Worm (Caenorhabditis elegans) whole organism, early embryonic: ENCODE measurements around the gene Y53F4B.17.

Experiments
- B0310.2 ChIP-seq: sonication (generic microtip); optimal IDR thresholded peaks from 2 replicates; lab custom pipeline; 2016; ENCODE audit warnings: mild to moderate bottlenecking, missing genetic modification characterization, missing compliant biosample characterization
- F13C5.2 ChIP-seq: sonication (generic microtip); optimal IDR thresholded peaks from 2 replicates; lab custom pipeline; 2017; ENCODE audit warnings: mild to moderate bottlenecking, missing genetic modification characterization, inconsistent platforms, missing compliant biosample characterization
- aly-1 ChIP-seq: sonication (generic microtip); optimal IDR thresholded peaks from 2 replicates; lab custom pipeline; 2016; ENCODE audit warnings: missing genetic modification characterization, missing compliant biosample characterization
- ama-1 ChIP-seq: fragments of 150-350 bp; optimal IDR thresholded peaks from 2 replicates; lab custom pipeline; 2014
- ceh-13 ChIP-seq: fragments of 200-800 bp; sonication (Bioruptor generic); optimal IDR thresholded peaks from 2 replicates; lab custom pipeline; 2018; ENCODE audit warnings: mild to moderate bottlenecking, missing genetic modification characterization, missing compliant biosample characterization
- ceh-36 ChIP-seq: sonication (generic microtip); optimal IDR thresholded peaks from 2 replicates; lab custom pipeline; 2016; ENCODE audit warnings: missing genetic modification characterization, inconsistent platforms, missing compliant biosample characterization
- ets-7 ChIP-seq: sonication (generic microtip); optimal IDR thresholded peaks from 2 replicates; lab custom pipeline; 2016; ENCODE audit warnings: missing genotype, missing genetic modification characterization, missing compliant biosample characterization
- flt-1 ChIP-seq: fragments of 200-800 bp; sonication (Bioruptor generic); IDR thresholded peaks from 2 replicates; pipeline ENCODE4 v1.3.6; 2022; ENCODE audit warnings: missing genetic modification characterization, missing compliant biosample characterization
- hmbx-1 ChIP-seq: sonication (generic microtip); optimal IDR thresholded peaks from 2 replicates; lab custom pipeline; 2016; ENCODE audit warnings: mild to moderate bottlenecking, missing genetic modification characterization, missing compliant biosample characterization
- hmg-4 ChIP-seq: fragments of 200-800 bp; sonication (Bioruptor generic); optimal IDR thresholded peaks from 2 replicates; lab custom pipeline; 2018; ENCODE audit warnings: mild to moderate bottlenecking, missing genetic modification characterization, missing compliant biosample characterization
- hnd-1 ChIP-seq: sonication (generic microtip); optimal IDR thresholded peaks from 2 replicates; lab custom pipeline; 2016; ENCODE audit warnings: missing genetic modification characterization, missing compliant biosample characterization
- pes-1 ChIP-seq: fragments of 200-800 bp; sonication (Bioruptor generic); IDR thresholded peaks from 2 replicates; pipeline ENCODE4 v1.3.6; 2022; ENCODE audit warnings: missing genetic modification reagents, missing genetic modification characterization, missing compliant biosample characterization
- scrt-1 ChIP-seq: fragments of 200-800 bp; sonication (Bioruptor generic); IDR thresholded peaks from 2 replicates; pipeline ENCODE4 v1.3.6; 2022; ENCODE audit warnings: missing genetic modification characterization, missing compliant biosample characterization
- sea-1 ChIP-seq: fragments of 200-800 bp; sonication (Bioruptor generic); conservative IDR thresholded peaks from 2 replicates; pipeline ENCODE4 v1.3.6; 2022; ENCODE audit warnings: missing genetic modification characterization, missing compliant biosample characterization
- tbx-11 ChIP-seq: fragments of 200-800 bp; sonication (Bioruptor generic); IDR thresholded peaks from 2 replicates; pipeline ENCODE4 v1.3.6; 2022; ENCODE audit warnings: missing genetic modification characterization, missing compliant biosample characterization
- tbx-37 ChIP-seq: fragments of 200-800 bp; sonication (Bioruptor generic); conservative IDR thresholded peaks from 2 replicates; pipeline ENCODE4 v1.3.6; 2022; ENCODE audit warnings: missing genetic modification reagents, missing genetic modification characterization, missing compliant biosample characterization
- tra-4 ChIP-seq: sonication (generic microtip); optimal IDR thresholded peaks from 2 replicates; lab custom pipeline; 2017; ENCODE audit warnings: missing genetic modification characterization, missing compliant biosample characterization

The Y53F4B.17 gene

DNA sequence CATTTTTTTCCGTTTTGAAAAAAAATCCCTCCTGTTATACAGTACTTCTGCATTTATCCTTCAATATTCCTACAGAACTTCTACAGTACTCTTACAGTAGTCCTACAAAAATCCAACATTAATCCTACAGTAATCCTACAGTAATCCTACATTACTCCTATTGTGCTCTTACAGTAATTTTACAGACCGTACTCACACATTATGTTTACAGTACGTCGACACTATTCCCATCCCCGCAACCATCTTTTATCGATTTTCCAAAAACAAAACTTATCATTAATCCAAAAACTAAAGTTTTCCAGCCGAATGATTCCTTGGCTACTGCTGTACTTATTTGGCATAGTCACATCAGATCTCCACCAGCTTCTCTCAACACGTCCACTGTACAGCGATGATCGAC, 25.7 kb downstream of the Y53F4B.17 start, which contains the start of gene Y53F4B.20:
Y53F4B.20 (plus strand) TSS at position 301 of the 400 bp plus-strand sequence.
- TF ChIP-seq scrt-1 (no peak), F13C5.2 (tag; lab: Kevin White, UChicago) (no peak), hnd-1 (tag; lab: Kevin White, UChicago) (no peak), pes-1 (GFP tag; lab: Robert Waterston, UW) (no peak), ceh-13 (no peak), ama-1 (lab: Kevin White, UChicago) (no peak), ceh-36 (tag; lab: Kevin White, UChicago) (no peak), flt-1 (GFP tag; lab: Robert Waterston, UW) (no peak), hmbx-1 (tag; lab: Kevin White, UChicago) (no peak), ets-7 (tag; lab: Kevin White, UChicago) (no peak), tra-4 (tag; lab: Kevin White, UChicago) (no peak), hmg-4 (GFP tag; lab: Kevin White, UChicago) (no peak), B0310.2 (tag; lab: Kevin White, UChicago) (no peak), sea-1 (GFP tag; lab: Robert Waterston, UW) (no peak), tbx-37 (GFP tag; lab: Robert Waterston, UW) (no peak), aly-1 (tag; lab: Kevin White, UChicago) (no peak), tbx-11 (GFP tag; lab: Robert Waterston, UW) (no peak)

DNA sequence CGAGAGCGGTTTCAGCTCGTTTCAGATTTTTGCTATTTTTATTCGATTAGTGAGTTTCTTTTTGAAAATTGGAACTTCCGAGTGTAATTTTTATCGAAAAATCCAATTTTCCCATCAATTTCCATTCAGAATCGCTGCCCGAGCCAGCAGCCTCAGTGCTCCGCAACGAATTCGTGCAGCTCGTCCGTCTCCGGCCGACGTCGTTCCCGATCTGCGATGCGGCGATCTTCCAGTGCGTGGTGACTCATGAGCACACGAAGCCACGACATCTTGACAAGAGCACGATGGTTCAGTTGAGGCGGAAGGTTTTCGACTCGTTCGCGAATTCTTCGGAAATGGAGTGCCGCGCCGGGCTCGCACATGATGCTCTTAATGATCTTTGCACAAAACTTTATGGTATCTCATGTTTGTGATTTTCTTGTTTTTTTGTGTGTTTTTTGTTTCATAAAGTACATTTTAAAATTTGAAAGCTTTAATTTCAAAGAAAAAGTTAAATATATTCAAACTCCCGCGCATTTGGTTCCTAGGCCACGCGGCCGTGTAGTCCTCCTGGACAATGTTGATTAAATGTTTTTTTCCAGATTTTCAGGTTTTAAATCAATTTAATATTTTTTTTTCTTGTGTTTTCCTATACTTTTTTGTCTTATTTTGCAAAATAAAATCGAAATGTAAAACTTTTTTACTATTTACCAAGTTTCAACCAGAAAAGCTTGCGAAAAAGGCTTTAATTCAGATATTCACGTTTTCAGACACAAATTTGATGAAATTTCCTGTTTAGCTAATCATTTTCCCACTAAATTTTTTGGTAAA, 30.8 kb downstream of the Y53F4B.17 start:
- TF ChIP-seq pes-1 (GFP tag; lab: Robert Waterston, UW) = peak; percentile 57; the same call in 1 of the 2 replicates
- TF ChIP-seq ama-1 (lab: Kevin White, UChicago) = no peak
- peak; percentile 38; the same call in 1 of the 2 replicates for TF ChIP-seq tbx-37 (GFP tag; lab: Robert Waterston, UW)

DNA sequence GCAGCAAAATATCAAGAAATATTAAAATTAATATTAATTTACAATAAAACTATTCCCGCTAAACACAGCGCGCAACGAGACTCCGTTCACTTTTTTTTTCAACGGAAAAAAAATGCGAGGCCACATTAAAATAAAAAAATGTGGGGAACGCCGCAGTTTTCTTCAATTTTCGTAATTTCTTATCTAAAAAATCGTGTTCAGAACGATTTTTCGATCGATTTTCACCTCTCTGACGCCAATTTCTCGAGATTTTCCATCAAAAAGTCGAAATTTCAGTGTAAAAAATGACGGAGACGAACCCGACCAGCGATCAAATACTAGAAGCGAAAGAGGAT, 31.4 kb downstream of the Y53F4B.17 start, which contains the start of gene Y53F4B.21:
Y53F4B.21 (plus strand) TSS at position 285 of the 335 bp plus-strand sequence.
- TF ChIP-seq tbx-37 (GFP tag; lab: Robert Waterston, UW) (no peak), ets-7 (tag; lab: Kevin White, UChicago) (no peak), ama-1 (lab: Kevin White, UChicago) (no peak), B0310.2 (tag; lab: Kevin White, UChicago) (no peak), pes-1 (GFP tag; lab: Robert Waterston, UW) (no peak), F13C5.2 (tag; lab: Kevin White, UChicago) (no peak), hmg-4 (GFP tag; lab: Kevin White, UChicago) (no peak), aly-1 (tag; lab: Kevin White, UChicago) (no peak), hnd-1 (tag; lab: Kevin White, UChicago) (no peak)

DNA sequence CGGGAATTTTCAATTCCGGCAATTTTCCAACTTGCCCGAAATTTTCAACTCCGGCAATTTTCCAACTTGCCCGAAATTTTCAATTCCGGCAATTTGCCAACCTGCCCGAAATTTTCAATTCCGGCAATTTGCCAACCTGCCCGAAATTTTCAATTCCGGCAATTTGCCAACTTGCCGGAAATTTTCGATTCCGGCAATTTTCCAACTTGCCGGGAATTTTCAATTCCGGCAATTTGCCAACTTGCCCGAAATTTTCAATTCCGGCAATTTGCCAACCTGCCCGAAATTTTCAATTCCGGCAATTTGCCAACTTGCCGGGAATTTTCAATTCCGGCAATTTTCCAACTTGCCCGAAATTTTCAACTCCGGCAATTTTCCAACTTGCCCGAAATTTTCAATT, 37.9 kb downstream of the Y53F4B.17 start:
- TF ChIP-seq scrt-1 (0 out of 2 replicates have a peak, but pooled peaks have one; percentile 51), pes-1 (GFP tag; lab: Robert Waterston, UW) (peak; percentile 12; the same call in 1 of the 2 replicates)

DNA sequence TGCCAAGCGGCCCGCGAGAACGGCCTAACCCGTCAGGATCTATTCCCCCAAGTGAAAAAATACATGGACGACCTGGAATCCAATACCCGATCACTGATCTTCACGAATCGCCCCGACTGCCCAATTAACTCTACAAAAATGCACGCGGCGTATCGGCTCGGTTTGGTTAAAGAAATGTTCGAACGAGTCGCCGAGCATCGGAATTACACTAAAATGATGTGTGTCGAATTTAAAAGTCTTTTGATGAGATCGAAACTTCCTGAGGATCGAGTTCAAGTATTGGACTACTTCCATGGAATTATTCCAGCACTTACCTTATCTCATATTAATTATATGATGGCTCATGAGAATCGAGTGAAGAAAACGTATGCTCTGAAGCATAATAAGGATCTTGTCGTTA, 48.7 kb downstream of the Y53F4B.17 start:
- no peak for TF ChIP-seq ceh-13
- TF ChIP-seq tbx-11 (GFP tag; lab: Robert Waterston, UW) = no peak
- no peak for TF ChIP-seq aly-1 (tag; lab: Kevin White, UChicago)
- no peak for TF ChIP-seq tbx-37 (GFP tag; lab: Robert Waterston, UW)
- no peak for TF ChIP-seq sea-1 (GFP tag; lab: Robert Waterston, UW)
- TF ChIP-seq flt-1 (GFP tag; lab: Robert Waterston, UW) = no peak
- TF ChIP-seq F13C5.2 (tag; lab: Kevin White, UChicago) = no peak
- TF ChIP-seq hmbx-1 (tag; lab: Kevin White, UChicago) = no peak
- TF ChIP-seq tra-4 (tag; lab: Kevin White, UChicago) = no peak
- no peak for TF ChIP-seq hmg-4 (GFP tag; lab: Kevin White, UChicago)
- TF ChIP-seq pes-1 (GFP tag; lab: Robert Waterston, UW) = no peak
- TF ChIP-seq ceh-36 (tag; lab: Kevin White, UChicago) = no peak
- no peak for TF ChIP-seq scrt-1
- TF ChIP-seq ama-1 (lab: Kevin White, UChicago) = no peak

DNA sequence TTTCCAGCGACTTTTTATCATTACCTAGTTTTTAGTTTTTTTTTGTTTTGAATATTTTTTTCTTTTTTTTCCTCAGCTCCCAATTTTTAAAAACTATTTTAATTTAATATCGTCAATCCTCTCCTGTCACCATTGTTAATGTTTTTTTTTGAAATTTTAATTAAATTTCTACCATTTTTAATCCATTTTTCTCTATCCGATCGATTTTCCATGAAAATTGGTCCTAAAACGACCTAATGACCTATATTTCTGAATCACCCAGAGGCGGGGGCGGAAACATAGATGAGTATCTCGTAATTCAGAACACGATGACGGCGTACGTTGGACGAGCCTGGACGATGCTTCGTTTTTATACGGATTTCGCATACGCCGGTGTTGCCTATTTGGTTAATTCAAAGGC, 51.4 kb downstream of the Y53F4B.17 start, which contains the start of gene Y53F4B.39:
Y53F4B.39 (plus strand) TSS at position 301 of the 400 bp plus-strand sequence.
- TF ChIP-seq ama-1 (lab: Kevin White, UChicago) (no peak), ceh-13 (no peak), ets-7 (tag; lab: Kevin White, UChicago) (no peak), ceh-36 (tag; lab: Kevin White, UChicago) (no peak), hnd-1 (tag; lab: Kevin White, UChicago) (no peak), hmg-4 (GFP tag; lab: Kevin White, UChicago) (no peak), flt-1 (GFP tag; lab: Robert Waterston, UW) (no peak), tra-4 (tag; lab: Kevin White, UChicago) (no peak), scrt-1 (no peak), F13C5.2 (tag; lab: Kevin White, UChicago) (no peak), sea-1 (GFP tag; lab: Robert Waterston, UW) (no peak), pes-1 (GFP tag; lab: Robert Waterston, UW) (no peak), B0310.2 (tag; lab: Kevin White, UChicago) (no peak), tbx-11 (GFP tag; lab: Robert Waterston, UW) (no peak), tbx-37 (GFP tag; lab: Robert Waterston, UW) (no peak)

DNA sequence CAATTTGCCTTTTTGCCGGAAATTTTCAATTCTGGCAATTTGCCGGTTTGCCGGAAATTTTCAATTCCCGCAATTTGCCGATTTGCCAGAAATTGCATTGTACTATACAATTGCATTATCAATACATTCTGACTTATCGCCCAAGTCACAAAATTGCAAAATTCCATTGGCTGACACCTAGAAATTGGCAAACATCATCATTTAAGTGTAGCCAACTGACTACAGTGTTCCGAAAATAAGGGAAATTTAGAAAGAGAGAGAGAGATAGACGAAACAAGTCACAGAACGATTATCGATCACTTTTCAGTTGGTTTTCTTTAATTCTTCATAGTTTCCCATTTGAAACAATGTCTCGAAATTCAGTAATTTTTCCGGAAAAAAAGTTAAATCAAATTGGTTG, 52.9 kb downstream of the Y53F4B.17 start:
- TF ChIP-seq B0310.2 (tag; lab: Kevin White, UChicago) (no peak), F13C5.2 (tag; lab: Kevin White, UChicago) (no peak), pes-1 (GFP tag; lab: Robert Waterston, UW) (no peak), sea-1 (GFP tag; lab: Robert Waterston, UW) (no peak), ets-7 (tag; lab: Kevin White, UChicago) (no peak), aly-1 (tag; lab: Kevin White, UChicago) (no peak)
